Worm (Caenorhabditis elegans) whole organism, L2 larva: Measurements from ENCODE around the gene str-115.

ENCODE experiments used
- aly-2 ChIP-seq: fragments of 150-350 bp; optimal IDR thresholded peaks from 2 replicates; lab custom pipeline; 2014; ENCODE audit warnings: missing biosample characterization, missing genetic modification characterization
- ama-1 ChIP-seq: fragments of 150-350 bp; optimal IDR thresholded peaks from 2 replicates; lab custom pipeline; 2018; ENCODE audit warnings: inconsistent platforms
- ceh-82 ChIP-seq: fragments of 150-350 bp; optimal IDR thresholded peaks from 2 replicates; lab custom pipeline; 2014; ENCODE audit warnings: missing biosample characterization, missing genetic modification characterization
- crh-2 ChIP-seq: sonication (generic microtip); optimal IDR thresholded peaks from 2 replicates; lab custom pipeline; 2017; ENCODE audit warnings: missing biosample characterization, missing genetic modification characterization
- dmd-4 ChIP-seq: sonication (generic microtip); optimal IDR thresholded peaks from 2 replicates; lab custom pipeline; 2017; ENCODE audit warnings: missing biosample characterization, missing genetic modification characterization
- egl-27 ChIP-seq: sonication (generic microtip); optimal IDR thresholded peaks from 3 replicates; lab custom pipeline; 2017; ENCODE audit warnings: missing biosample characterization, missing genetic modification reagents, missing genetic modification characterization
- lin-13 ChIP-seq: fragments of 150-350 bp; optimal IDR thresholded peaks from 2 replicates; lab custom pipeline; 2014; ENCODE audit warnings: missing biosample characterization, missing genetic modification reagents, missing genetic modification characterization
- lsy-2 ChIP-seq, 2 experiments: fragments of 150-350 bp in 1 of 2; sonication (generic microtip) in 1 of 2; optimal IDR thresholded peaks; 2 replicates each; lab custom pipeline; 2014 to 2017; ENCODE audit warnings: missing biosample characterization in 2 of 2, missing genetic modification characterization in 2 of 2
- nhr-25 ChIP-seq: fragments of 150-350 bp; sonication (generic microtip); optimal IDR thresholded peaks from 3 replicates; lab custom pipeline; 2014; ENCODE audit warnings: missing biosample characterization, missing genetic modification characterization
- snpc-4 ChIP-seq: fragments of 150-350 bp; optimal IDR thresholded peaks from 2 replicates; lab custom pipeline; 2014; ENCODE audit warnings: missing biosample characterization, missing genetic modification characterization
- unc-62 ChIP-seq: fragments of 150-350 bp; optimal IDR thresholded peaks from 2 replicates; lab custom pipeline; 2014; ENCODE audit warnings: missing biosample characterization, missing genetic modification reagents, missing genetic modification characterization
- ztf-1 ChIP-seq: fragments of 200-800 bp; sonication (Bioruptor generic); conservative IDR thresholded peaks from 2 replicates; pipeline ENCODE4 v1.3.6; 2022; ENCODE audit warnings: missing genetic modification characterization, missing compliant biosample characterization

ce11 chrV:11294393-11294792 is 25.5 kb downstream of the str-115 start, which contains the start of gene T03F7.6:
- TF ChIP-seq ama-1, result no peak
- no peak for TF ChIP-seq ceh-82 (tag; lab: Kevin White, UChicago)
- TF ChIP-seq lin-13 (GFP tag; lab: Kevin White, UChicago), result no peak
- TF ChIP-seq crh-2 (tag; lab: Kevin White, UChicago), result no peak
- TF ChIP-seq unc-62 (GFP tag; lab: Kevin White, UChicago), result no peak
- TF ChIP-seq snpc-4 (tag; lab: Kevin White, UChicago), result no peak
- no peak for TF ChIP-seq aly-2 (tag; lab: Kevin White, UChicago)
- TF ChIP-seq egl-27 (tag; lab: Kevin White, UChicago), result no peak
- TF ChIP-seq lsy-2 (tag; optimal IDR thresholded peaks at IDR 0.05; lab: Kevin White, UChicago), result no peak
- TF ChIP-seq nhr-25 (tag; lab: Kevin White, UChicago), result no peak
- TF ChIP-seq ztf-1 (GFP tag; lab: Robert Waterston, UW), result no peak
- TF ChIP-seq dmd-4 (tag; lab: Kevin White, UChicago), result no peak
